1 worm cellular context compared by ENCODE assay signal in the genomic region with DNA sequence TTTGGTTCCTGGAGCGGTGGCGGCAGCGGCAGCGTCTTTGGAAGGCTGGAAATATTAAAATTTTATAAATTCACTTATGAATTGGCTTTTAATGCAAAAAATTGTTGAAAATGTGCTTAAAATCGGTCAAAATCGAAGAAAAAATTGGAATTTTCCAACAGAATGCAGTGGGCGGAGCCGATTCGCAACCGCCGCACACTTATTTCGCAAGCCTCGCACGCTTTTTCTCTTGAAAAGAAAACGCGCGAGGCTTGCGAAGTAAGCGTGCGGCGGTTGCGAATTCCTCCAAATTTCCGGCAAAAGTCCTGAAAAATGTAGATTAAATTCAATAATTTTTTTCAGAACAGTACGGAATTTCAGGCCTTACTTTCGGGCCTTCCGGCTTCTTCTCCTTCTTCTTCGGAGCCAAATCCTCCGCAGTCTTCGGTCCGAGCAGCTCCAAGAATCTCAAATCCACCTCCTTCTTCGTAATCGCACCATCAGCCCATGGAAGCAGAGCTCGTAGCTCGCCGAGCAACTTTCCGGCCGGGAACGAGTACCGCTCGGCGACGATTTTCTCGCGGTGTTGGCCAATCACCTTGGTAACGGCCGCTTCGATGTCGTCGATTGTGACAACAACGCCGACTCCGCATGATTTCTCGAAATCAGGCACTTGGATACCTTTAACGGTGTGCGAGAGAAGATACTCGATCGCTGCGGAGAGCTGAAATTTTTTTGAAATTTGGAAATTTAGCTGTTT.
TF ChIP-seq lines count a peak whose summit lies in the region.

No protein-coding gene starts in this region.

TF ChIP-seq in whole organism, L4 larva, 104 proteins besides CTCF, POLR2A, EP300 and RAD21 (continued from another document):
- no peak for TF ChIP-seq lin-15B (tag; optimal IDR thresholded peaks at IDR 0.05; lab: Kevin White, UChicago)
- no peak for TF ChIP-seq nhr-237 (tag; optimal IDR thresholded peaks at IDR 0.05; lab: Kevin White, UChicago)
- TF ChIP-seq nhr-77 (tag; optimal IDR thresholded peaks at IDR 0.05; lab: Kevin White, UChicago): no peak
- no peak for TF ChIP-seq vab-7 (GFP tag; IDR thresholded peaks at IDR 0.05; lab: Robert Waterston, UW)
- TF ChIP-seq nhr-11 (tag; optimal IDR thresholded peaks at IDR 0.05; lab: Kevin White, UChicago): no peak
